Worm (Caenorhabditis elegans): ENCODE data around the gene twk-45.
A peak's percentile ranks its signal among the peaks of the same experiment; 100 is the strongest.

The twk-45 gene

DNA sequence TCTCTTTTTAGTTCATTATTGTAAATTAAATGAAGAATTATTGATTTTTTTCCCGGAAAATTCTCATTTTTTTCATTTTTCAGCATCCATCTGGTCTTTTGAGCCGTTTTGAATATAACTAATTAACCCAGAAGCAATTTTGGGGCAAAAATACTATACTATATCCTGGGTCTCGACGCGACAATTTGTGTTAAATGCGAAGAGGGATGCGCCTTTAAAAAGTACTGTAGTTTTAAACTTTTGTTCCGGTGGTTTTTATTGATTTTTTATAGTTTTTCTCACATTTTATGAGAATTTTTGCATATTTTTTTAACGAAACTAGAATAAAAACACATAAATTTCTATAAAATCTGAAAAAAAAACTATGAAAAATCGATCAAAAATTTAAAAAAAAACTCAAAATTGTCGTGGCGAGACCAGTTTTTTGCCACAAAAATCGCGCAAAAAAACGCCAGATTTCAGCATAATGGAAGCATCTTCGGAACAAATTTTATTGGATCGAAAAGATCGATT, 13.7 kb downstream of the twk-45 start, which contains the start of gene tbcc-1:
Gene tbcc-1, plus strand, starts transcription at position 463 of the 513 bp plus-strand sequence.
- TF ChIP-seq ref-2 (tag; optimal IDR thresholded peaks at IDR 0.05) (no peak), ama-1 (optimal IDR thresholded peaks at IDR 0.05) (no peak), ztf-16 (tag; optimal IDR thresholded peaks at IDR 0.05) (no peak), zip-5 (tag; optimal IDR thresholded peaks at IDR 0.05) (no peak), mec-3 (tag; optimal IDR thresholded peaks at IDR 0.05; ENCODE audit: borderline replicate concordance) (no peak), ets-4 (tag; optimal IDR thresholded peaks at IDR 0.05) (no peak), gmeb-2 (tag; optimal IDR thresholded peaks at IDR 0.05) (no peak), hlh-6 (tag; optimal IDR thresholded peaks at IDR 0.05) (no peak), elt-4 (tag; optimal IDR thresholded peaks at IDR 0.05) (no peak), ceh-18 (tag; optimal IDR thresholded peaks at IDR 0.05) (no peak)

DNA sequence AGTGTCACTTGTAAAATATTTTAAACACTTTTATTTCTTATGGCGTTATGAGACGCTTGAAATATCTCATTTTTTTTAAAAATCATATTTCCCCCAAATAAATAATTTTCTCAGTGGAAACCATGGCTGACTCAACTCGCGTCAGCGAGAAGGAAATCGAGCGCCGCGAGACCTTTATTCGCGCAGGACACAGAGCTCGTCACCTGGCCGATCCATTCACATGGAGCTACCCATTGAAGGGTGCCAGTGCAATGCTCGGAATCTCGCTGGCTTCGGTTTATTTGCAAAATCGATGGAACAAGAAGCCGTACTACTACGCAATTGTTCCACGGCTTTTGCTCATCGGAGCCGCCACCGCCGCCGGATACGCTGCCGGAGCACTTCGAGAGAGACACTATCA, 15.0 kb downstream of the twk-45 start, which contains the start of gene nduc-2:
Gene nduc-2, plus strand, starts transcription at position 113 of the 400 bp plus-strand sequence.
- no peak for TF ChIP-seq K09A11.1 (tag; optimal IDR thresholded peaks at IDR 0.05; ENCODE audit: insufficient read depth)
- no peak for TF ChIP-seq hlh-15 (tag; optimal IDR thresholded peaks at IDR 0.05)
- no peak for TF ChIP-seq hlh-6 (tag; optimal IDR thresholded peaks at IDR 0.05)
- no peak for TF ChIP-seq sox-4 (tag; optimal IDR thresholded peaks at IDR 0.05)
- TF ChIP-seq tbx-2 (tag; optimal IDR thresholded peaks at IDR 0.05) = no peak
- TF ChIP-seq tbx-7 (tag; optimal IDR thresholded peaks at IDR 0.05) = no peak
- no peak for TF ChIP-seq C08G9.2 (tag; optimal IDR thresholded peaks at IDR 0.05)
- TF ChIP-seq ceh-48 (tag; optimal IDR thresholded peaks at IDR 0.05) = no peak
- no peak for TF ChIP-seq pros-1 (tag; optimal IDR thresholded peaks at IDR 0.05)
- TF ChIP-seq ref-2 (tag; optimal IDR thresholded peaks at IDR 0.05) = no peak
- no peak for TF ChIP-seq mec-3 (tag; optimal IDR thresholded peaks at IDR 0.05; ENCODE audit: borderline replicate concordance)
- TF ChIP-seq pha-2 (tag; optimal IDR thresholded peaks at IDR 0.05) = no peak
- no peak for TF ChIP-seq unc-3 (GFP tag; conservative IDR thresholded peaks at IDR 0.05)
- no peak for TF ChIP-seq unc-3 (tag; optimal IDR thresholded peaks at IDR 0.05)
- no peak for TF ChIP-seq pax-1 (tag; optimal IDR thresholded peaks at IDR 0.05)
- TF ChIP-seq unc-55 (GFP tag; optimal IDR thresholded peaks at IDR 0.05) = no peak
- no peak for TF ChIP-seq nhr-232 (tag; optimal IDR thresholded peaks at IDR 0.05)
- no peak for TF ChIP-seq ztf-16 (tag; optimal IDR thresholded peaks at IDR 0.05)
- TF ChIP-seq ama-1 (optimal IDR thresholded peaks at IDR 0.05) = no peak
- TF ChIP-seq lin-11 (tag; optimal IDR thresholded peaks at IDR 0.05) = no peak

DNA sequence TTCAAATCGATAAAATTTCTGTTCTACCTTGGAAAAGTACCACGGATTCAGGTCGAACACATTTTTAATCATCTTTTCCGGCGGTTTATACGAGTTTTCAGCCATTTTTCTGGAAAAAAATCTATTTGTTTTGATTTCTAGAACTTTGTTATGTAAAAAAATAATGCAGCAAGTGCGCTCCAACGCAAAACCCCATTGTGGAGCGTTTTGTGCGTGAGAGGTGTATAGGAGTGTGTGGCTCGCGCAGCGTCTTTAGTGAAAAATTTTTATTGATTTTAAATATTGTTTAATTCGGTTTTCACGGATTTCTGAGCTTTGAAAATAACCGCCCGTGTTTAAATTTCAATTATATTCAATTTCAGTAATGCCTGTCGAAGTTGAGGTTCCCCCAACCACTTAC, 15.9 kb downstream of the twk-45 start, which contains the start of gene Y71H2AM.20:
Gene Y71H2AM.20, minus strand, starts transcription at position 109 of the 400 bp plus-strand sequence.
- TF ChIP-seq ztf-16 (tag; optimal IDR thresholded peaks at IDR 0.05) (peak; percentile 75), dve-1 (tag; optimal IDR thresholded peaks at IDR 0.05) (peak; percentile 69), pat-9 (tag; optimal IDR thresholded peaks at IDR 0.05) (peak; percentile 22), unc-3 (GFP tag; conservative IDR thresholded peaks at IDR 0.05) (peak; percentile 39; the same call in 1 of the 2 replicates), unc-3 (tag; optimal IDR thresholded peaks at IDR 0.05) (peak; percentile 53), nhr-232 (tag; optimal IDR thresholded peaks at IDR 0.05) (no peak), hlh-30 (tag; optimal IDR thresholded peaks at IDR 0.05; ENCODE audit: insufficient read depth) (peak; percentile 54), ttx-3 (tag; optimal IDR thresholded peaks at IDR 0.05) (no peak), sox-2 (GFP tag; IDR thresholded peaks at IDR 0.05) (peak; percentile 66), hlh-15 (tag; optimal IDR thresholded peaks at IDR 0.05) (no peak), hlh-13 (GFP tag; optimal IDR thresholded peaks at IDR 0.05) (no peak), ceh-14 (tag; optimal IDR thresholded peaks at IDR 0.05) (peak; percentile 81), ceh-48 (tag; optimal IDR thresholded peaks at IDR 0.05) (peak; percentile 93), ahr-1 (tag; optimal IDR thresholded peaks at IDR 0.05) (peak; percentile 8), pag-3 (tag; optimal IDR thresholded peaks at IDR 0.05; ENCODE audit: borderline replicate concordance) (no peak), ceh-6 (GFP tag; optimal IDR thresholded peaks at IDR 0.05) (peak; percentile 19), pha-4 (tag; optimal IDR thresholded peaks at IDR 0.05) (no peak), ceh-30 (tag; optimal IDR thresholded peaks at IDR 0.05) (peak; percentile 76), pqm-1 (tag; optimal IDR thresholded peaks at IDR 0.05) (peak; percentile 19), eyg-1 (tag; optimal IDR thresholded peaks at IDR 0.05) (no peak), gmeb-2 (tag; optimal IDR thresholded peaks at IDR 0.05) (no peak), ceh-24 (tag; optimal IDR thresholded peaks at IDR 0.05) (no peak), ceh-18 (tag; optimal IDR thresholded peaks at IDR 0.05) (peak; percentile 95), ceh-19 (GFP tag; optimal IDR thresholded peaks at IDR 0.05) (no peak), zip-5 (tag; optimal IDR thresholded peaks at IDR 0.05) (no peak), che-1 (tag; optimal IDR thresholded peaks at IDR 0.05) (no peak), ceh-2 (tag; optimal IDR thresholded peaks at IDR 0.05) (peak; percentile 51), madf-2 (tag; optimal IDR thresholded peaks at IDR 0.05) (peak; percentile 53), hlh-8 (tag; optimal IDR thresholded peaks at IDR 0.05) (no peak), unc-86 (tag; optimal IDR thresholded peaks at IDR 0.05) (peak; percentile 77), npax-4 (tag; optimal IDR thresholded peaks at IDR 0.05) (no peak), C38D4.7 (GFP tag; optimal IDR thresholded peaks at IDR 0.05) (no peak)
